Worm (Caenorhabditis elegans): ENCODE results near the gene K12H4.7.

DNA sequence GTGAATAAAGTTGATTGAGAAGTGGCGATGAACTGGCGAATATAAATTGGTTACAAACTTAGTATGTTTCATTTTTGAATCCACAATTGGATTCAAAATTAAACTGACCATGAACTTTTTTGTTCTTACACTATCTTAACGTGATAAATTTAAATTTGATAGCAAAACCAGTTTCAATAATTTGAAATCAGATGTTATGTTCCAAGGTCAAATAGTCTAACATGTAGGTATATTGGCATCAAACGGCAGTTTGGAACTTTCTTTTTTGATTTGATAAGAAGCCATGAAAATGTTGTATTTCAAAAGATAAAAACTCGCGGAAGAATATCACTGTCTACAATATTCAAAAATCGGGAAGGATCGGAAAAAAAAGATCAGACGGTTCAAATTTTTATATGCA is 14.8 kb downstream of the K12H4.7 start:
- TF ChIP-seq ama-1 (optimal IDR thresholded peaks at IDR 0.05), result no peak
- TF ChIP-seq nhr-77 (tag; optimal IDR thresholded peaks at IDR 0.05), result no peak
- TF ChIP-seq egl-27 (tag; optimal IDR thresholded peaks at IDR 0.05), result no peak
- TF ChIP-seq fos-1 (tag; optimal IDR thresholded peaks at IDR 0.05), result no peak
- TF ChIP-seq mdl-1 (tag; optimal IDR thresholded peaks at IDR 0.05), result no peak
- TF ChIP-seq unc-62 (GFP tag; optimal IDR thresholded peaks at IDR 0.05 in 1 of 2), result no peak
- TF ChIP-seq unc-62 (tag; optimal IDR thresholded peaks at IDR 0.05), result no peak
- no peak for TF ChIP-seq hlh-30 (tag; optimal IDR thresholded peaks at IDR 0.05; ENCODE audit: insufficient read depth)
- no peak for TF ChIP-seq Y75B8A.6 (GFP tag; IDR thresholded peaks at IDR 0.05)
- TF ChIP-seq ZK546.5 (tag; optimal IDR thresholded peaks at IDR 0.05), result no peak
- TF ChIP-seq ceh-82 (tag; optimal IDR thresholded peaks at IDR 0.05), result no peak
- TF ChIP-seq aly-2 (tag; optimal IDR thresholded peaks at IDR 0.05), result no peak
- no peak for TF ChIP-seq nhr-11 (tag; optimal IDR thresholded peaks at IDR 0.05)
- TF ChIP-seq T26A8.4 (GFP tag; IDR thresholded peaks at IDR 0.05), result no peak
- TF ChIP-seq R02D3.7 (tag; optimal IDR thresholded peaks at IDR 0.05), result no peak

Measured in whole organism, L4 larva.